Fruit fly (Drosophila melanogaster): ENCODE data around the gene CG14130.

CG14130 gene

DNA sequence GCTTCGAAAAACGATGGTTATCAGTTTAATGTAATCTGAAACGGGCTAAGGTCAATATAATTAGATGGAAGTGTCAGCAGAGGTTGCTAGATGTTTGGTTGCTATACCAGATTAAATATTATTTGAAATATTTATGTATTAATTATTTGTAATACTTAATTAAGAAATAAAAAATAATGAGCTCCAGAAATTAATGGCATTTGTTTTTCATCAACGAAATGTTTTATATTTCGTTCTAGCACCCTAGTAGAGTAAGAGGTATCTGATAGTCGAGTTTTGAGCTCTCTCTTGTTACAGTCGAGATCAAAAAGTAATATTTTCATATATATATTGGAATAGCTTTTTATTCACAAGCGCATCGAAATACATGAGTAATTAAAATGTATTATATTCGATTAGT lies 13.6 kb upstream of the CG14130 start:
- TF ChIP-seq noc (tag; optimal IDR thresholded peaks at IDR 0.05) = no peak

DNA sequence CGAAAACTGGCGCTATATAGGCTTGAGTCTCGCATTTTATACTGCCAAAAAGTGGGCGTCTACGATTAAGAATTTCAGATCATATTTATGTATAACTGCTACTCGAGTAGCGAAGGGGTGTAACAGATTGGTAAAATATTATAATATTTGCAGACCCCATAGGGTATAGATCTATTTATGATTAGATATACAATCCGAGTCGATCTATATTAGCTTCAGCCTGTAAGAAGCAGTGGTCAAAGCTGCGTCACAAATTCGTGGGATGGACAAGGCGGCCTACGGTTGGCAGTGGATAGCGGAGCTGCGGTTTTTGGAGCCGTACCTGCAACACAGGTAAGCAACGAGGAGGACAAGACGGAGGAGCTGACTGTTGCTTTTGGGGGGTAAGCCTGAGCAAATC lies 589 bp upstream of the CG14130 start, which contains the start of gene Cubn2:
Gene Cubn2 (minus strand): TSS at position 101 of the 400 bp plus-strand sequence.
- no peak for TF ChIP-seq noc (tag; optimal IDR thresholded peaks at IDR 0.05)

DNA sequence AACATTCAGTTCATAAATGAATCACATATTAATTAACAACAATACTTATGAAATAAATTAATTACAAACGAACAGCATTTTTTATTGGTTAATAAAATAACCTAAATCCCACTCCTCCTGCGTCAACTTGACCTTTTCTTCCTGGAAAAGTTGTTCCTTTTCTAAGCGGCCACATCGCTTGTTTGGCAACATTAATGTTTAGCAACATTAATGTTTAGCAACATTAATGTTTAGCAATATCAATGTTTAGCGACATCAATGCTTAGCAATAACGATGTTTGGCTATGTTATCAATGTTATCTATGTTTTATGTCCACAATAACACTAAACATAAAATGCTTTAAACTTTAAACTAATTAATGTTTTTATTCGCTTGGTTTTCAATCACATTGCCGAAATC lies 1.4 kb downstream of the CG14130 start:
- no peak for TF ChIP-seq noc (tag; optimal IDR thresholded peaks at IDR 0.05)

DNA sequence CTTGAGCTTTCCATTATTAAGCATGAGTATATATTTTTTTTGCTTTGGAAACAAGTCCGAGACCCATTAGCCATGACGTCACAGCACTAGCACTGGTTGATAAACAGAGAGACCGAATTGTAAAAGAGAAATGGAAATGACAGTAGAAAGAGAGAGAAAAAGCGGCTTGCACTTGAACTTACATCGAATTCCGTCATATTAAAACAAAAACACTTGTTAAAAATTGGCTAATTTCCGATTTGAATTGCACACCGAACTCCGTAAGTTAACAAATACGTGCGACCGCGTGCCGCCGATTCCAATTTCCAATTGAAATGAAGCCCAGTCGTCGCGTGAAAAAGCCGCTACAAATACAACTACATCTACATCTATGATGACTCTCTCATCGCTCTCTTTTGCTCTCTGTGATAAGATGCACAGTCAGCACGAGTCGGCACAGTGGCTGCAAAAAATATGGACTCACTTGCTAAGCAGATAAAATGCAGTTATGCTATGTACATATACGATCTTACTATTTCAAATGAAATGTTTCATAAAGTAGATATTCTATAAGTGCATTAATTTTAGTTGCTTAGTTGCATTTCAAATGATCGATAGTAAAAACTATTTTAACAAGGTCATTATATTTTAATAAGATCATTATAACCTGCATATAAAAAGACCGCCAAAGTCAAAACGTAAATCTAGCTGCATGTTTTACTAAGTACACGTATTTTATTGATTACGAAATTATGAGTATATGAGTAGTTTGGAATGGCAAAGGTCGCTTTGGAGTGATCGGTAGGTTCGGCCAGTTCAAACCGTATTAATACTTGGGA lies 4.6 kb downstream of the CG14130 start:
- TF ChIP-seq noc (tag; optimal IDR thresholded peaks at IDR 0.05) = peak; percentile 55

DNA sequence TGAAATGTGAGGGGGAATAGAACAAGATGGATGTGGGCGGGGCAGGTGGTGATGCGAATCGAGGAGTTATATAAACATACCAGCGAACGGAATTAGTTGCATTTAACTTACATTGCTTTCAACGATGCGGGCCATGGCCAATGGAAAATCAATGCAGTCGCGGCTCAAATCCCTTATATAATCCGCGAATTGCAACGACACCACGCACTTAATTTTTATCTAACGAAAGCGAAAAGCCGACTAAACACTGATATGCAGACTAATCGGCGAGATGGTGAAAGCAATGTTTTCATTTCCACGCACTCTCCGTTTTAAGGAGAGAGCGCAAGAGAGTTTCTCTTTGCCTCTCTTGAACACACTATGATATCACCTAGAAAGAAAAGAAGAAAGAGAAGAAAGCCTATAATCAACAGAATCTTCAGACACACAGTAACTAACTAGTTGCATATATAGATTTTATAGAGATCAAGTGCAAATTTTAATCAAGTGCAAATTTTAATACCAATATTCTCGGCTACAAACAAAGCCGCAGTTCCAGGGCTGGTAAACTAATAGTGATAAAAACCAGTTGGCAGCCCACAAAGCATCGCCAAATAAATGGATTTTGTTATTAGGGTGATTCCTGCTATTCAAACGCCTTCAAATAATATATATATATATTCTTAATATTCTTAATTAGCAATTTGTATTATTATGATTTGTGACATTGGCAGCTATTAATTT lies 6.6 kb downstream of the CG14130 start, which contains the start of the genes CG11597 and CG5946:
Gene CG11597 (minus strand): TSS at position 553 of the 723 bp plus-strand sequence.
Gene CG5946 (minus strand): TSS at position 553 of the 723 bp plus-strand sequence.
- no peak for TF ChIP-seq noc (tag; optimal IDR thresholded peaks at IDR 0.05)

DNA sequence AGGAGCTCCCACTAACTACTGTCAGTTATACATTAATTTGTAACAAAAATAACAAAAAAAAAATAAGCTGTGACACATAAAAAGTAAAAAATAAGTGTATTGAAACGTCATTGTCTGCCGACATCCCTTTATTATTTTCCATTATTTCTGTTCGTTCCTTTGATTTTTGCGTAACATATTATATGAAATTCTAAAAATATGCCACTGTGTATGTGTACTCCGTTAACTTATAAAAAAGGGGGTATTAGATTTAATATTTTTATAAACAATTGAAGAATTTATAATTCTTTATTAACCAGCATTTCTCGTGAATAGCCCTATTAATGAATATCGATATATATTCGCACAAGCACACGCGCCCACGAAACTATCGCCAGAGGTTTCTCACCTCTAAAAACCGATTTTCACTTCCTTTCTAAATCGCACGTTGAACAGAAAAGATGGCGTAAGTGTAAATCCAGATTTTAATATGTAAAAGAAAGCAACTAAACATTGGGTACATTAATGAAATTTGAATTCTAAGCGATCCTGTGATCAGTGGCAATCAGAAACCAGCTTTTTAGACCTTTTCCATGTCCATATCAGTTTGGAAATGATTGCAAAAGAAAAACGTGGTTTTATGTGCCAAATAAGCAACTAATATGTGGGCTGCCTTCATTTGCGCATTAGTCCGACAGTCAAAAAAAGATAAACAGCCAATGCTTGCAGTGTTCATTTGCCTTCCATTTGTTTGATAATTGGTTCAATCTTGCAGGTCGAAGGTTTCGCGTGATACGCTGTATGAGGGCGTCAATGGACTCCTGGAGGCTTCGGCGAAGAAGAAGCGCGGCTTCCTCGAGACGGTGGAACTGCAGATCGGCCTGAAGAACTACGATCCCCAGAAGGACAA lies 7.4 kb downstream of the CG14130 start, which contains the start of gene RpL10Ab:
Gene RpL10Ab (plus strand): TSS at position 406 of the 889 bp plus-strand sequence.
- TF ChIP-seq noc (tag; optimal IDR thresholded peaks at IDR 0.05) = no peak

DNA sequence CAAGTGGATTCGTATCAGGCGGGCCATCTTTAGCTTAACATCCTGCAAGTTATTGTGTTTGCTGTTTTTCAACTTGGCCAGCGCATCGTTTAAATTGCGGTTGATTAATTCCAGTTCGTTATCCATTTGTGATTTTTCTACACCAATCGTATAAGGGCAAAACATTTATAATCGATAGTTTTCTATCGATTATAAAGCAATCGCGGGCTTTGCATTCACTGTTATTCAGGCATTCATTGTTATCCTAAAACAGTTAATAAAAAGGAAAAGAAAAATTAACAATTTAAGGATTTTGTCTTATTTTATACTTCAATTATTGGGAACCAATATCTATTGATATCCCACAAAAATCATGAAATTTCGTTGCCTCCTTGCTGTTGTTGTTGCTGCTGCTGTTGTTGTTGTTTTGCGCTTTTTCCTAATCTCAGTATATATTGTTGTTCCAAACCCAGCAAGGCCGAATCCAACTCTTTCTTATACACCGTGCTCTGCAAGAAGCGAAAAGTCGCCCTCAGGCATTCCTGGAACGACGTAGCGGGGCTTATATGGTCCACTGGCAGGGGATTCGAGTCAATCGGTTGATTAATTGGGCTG lies 10.4 kb downstream of the CG14130 start, which contains the start of gene CG32095:
Gene CG32095 (minus strand): TSS at position 173 of the 594 bp plus-strand sequence.
- TF ChIP-seq noc (tag; optimal IDR thresholded peaks at IDR 0.05) = no peak

DNA sequence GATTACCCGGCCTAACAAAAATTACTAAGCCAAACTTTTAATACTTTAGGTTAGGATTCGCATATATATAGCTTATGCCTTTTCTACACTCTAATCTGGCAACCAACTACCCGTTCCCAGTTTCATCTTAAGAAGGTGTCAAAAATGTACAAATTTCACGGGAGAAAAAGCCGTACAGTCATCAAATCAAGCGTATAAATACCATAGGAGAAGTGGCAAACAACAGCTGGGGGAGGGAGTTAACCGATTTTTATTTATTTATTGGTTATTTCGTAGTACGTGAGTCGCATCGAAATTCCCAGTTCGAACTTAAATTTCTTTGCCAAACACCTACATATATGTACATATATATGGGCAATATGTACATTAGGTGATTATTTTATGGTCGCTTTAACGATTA lies 13.5 kb downstream of the CG14130 start, which contains the start of gene CG7264:
Gene CG7264 (plus strand): TSS at position 301 of the 400 bp plus-strand sequence.
- no peak for TF ChIP-seq noc (tag; optimal IDR thresholded peaks at IDR 0.05)

DNA sequence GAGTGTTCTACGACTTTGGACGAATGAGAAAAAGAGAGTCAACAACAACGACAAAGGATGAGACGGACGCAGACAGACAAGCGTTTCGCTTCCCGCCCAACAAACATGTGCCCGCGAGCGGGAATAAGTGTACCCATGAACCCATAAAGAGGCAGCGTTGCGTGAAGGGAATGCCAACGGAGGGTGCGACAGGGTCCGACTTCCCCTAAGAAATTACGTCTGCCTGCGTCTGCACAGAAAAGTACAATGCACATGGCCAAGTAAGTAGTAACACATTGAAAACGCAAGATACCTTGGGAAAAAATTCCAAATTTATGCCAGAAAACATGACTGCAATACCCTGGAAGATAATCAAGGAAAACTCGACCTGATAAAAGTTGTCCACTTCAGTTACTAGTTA lies 16.0 kb downstream of the CG14130 start:
- TF ChIP-seq noc (tag; optimal IDR thresholded peaks at IDR 0.05) = no peak

DNA sequence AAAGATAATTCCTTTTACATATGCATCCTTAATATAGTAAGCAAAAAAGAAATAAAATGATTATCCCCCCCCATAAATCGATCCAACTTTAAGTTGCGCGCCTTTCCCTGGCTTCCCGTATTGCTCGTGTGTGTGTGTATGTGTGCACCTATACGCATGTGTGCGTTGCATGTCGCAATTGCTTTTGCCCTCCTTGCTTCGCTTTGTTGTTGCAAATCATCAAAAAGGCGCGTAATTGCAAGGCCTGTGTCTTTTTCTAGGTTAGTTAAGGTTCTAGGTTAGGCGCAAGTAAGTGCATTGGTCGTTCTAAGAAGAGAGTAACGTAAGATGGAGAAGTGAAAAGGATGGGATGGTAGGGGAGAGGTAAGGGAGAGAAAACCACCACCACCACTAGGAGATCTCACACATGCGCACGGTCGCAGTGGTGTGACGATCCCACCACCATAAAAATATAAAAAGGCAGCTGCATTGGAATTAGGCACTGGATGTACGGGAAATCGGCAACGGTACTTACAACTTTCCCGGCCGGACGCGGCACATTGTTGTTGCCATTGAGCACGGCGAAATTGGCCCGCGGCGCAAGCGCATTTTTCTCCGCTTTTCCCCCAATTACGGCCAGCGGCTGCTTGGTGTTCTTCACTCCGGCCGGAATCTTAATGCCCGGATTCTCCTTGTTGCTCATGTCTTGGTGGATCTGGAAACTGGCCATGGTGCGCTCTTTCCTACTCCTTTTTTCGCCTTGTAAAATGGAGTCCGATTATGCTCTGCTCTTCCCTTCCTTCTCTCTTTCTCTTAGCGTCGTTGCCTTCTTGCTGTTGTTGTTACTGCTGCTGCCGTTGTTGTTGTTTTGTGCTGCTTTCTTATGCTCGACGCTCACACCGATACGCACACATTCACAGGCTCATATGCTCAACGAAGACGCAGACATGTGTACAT lies 17.4 kb downstream of the CG14130 start:
- TF ChIP-seq noc (tag; optimal IDR thresholded peaks at IDR 0.05) = no peak

DNA sequence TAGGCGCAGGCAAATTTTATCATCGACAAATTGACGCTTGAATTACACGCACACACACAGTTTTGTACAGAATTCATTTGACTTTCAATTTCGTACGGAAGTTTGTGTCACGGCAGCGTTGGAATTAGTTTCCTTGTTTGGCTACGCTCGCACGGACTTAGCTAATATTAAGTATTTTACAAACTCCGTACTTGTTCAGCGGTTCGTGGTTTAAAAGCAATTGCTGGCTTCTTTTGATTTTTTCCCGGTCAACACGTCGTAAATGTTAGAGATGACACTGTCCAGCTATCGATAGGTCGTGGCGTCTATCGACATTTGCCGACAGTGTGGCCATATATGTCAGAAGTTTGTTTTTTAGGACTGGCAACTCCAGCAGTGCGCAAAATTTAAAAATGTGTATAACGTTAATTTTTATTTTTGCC lies 18.1 kb downstream of the CG14130 start, which contains the start of gene CycA:
Gene CycA (minus strand): TSS at position 283 of the 422 bp plus-strand sequence.
- TF ChIP-seq noc (tag; optimal IDR thresholded peaks at IDR 0.05) = no peak

DNA sequence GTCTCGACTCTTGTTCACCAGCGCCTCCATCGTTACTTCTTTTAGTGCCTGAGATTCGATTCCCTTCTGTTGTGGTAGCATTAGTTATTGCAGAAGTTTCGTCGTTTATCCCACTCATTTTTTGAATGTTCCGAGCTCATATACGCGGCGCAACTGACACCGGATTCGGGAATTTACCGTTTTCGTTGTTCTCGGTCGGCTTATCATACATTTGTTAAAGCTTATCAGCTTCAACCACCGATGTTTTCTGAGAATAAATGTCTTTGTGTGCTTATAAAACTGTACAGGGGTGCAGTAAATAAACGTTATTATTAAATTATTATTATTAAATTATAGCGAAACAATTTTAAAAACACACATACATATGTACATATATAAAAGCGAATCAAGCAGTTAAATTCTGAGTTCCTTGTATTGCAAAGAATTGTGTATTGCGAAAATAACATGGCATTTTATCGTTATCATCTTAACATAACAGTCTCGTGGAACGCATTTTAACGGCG lies 21.4 kb downstream of the CG14130 start, which contains the start of gene CG43064:
Gene CG43064 (minus strand): TSS at position 147 of the 503 bp plus-strand sequence.
- no peak for TF ChIP-seq noc (tag; optimal IDR thresholded peaks at IDR 0.05)

DNA sequence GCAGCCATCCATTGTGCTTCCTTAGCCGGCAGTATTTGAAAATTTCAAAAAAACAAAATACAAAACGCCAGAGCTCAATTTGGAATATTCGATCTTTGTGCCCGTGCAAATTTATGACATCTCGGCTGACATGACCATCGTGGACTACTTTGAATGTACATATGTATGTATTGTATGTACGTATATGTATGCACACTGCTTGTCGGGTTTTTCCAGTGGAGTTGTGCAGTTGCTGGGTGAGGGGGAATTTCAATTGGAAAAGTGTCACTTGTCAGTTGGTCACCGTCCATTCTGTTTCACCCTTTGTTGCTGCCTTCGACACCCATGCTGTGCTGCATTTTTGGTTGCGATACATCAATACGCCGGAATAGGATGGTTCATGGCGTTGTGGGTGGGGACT lies 32.5 kb downstream of the CG14130 start, which contains the start of gene CG12521:
Gene CG12521 (minus strand): TSS at position 101 of the 400 bp plus-strand sequence.
- TF ChIP-seq noc (tag; optimal IDR thresholded peaks at IDR 0.05) = no peak
